Fruit fly (Drosophila melanogaster) whole organism, embryonic: Measurements from ENCODE around the gene CG11898.
A peak's percentile ranks its signal among the peaks of the same experiment; 100 is the strongest.

Experiments
- Aef1 ChIP-seq: fragments of 200-800 bp; sonication (Bioruptor generic); IDR thresholded peaks from 3 replicates; pipeline ENCODE4 v1.3.6; 2022; ENCODE audit warnings: missing biosample characterization, missing genetic modification characterization
- Antp ChIP-seq: fragments of 200-800 bp; sonication (Bioruptor generic); optimal IDR thresholded peaks from 3 replicates; lab custom pipeline; 2016; ENCODE audit warnings: missing biosample characterization, missing genetic modification characterization
- Awh ChIP-seq: fragments of 200-800 bp; sonication (Bioruptor generic); IDR thresholded peaks from 2 replicates; pipeline ENCODE4, ENCODE4 v1.3.6; 2022; ENCODE audit warnings: missing biosample characterization, missing genetic modification characterization
- CG10267 ChIP-seq: fragments of 200-800 bp; sonication (Bioruptor generic); optimal IDR thresholded peaks from 2 replicates; lab custom pipeline; 2018; ENCODE audit warnings: missing biosample characterization, mild to moderate bottlenecking, missing genetic modification characterization, moderate library complexity
- CG10366 ChIP-seq: fragments of 200-800 bp; sonication (Bioruptor generic); IDR thresholded peaks from 2 replicates; pipeline ENCODE4 v1.3.6; 2022; ENCODE audit warnings: missing biosample characterization, missing genetic modification characterization
- CG10543 ChIP-seq: fragments of 200-800 bp; sonication (Bioruptor generic); optimal IDR thresholded peaks from 3 replicates; lab custom pipeline; 2017; ENCODE audit warnings: missing biosample characterization, mild to moderate bottlenecking, missing genetic modification characterization, moderate library complexity
- CG10565 ChIP-seq: fragments of 200-800 bp; sonication (Bioruptor generic); optimal IDR thresholded peaks from 3 replicates; lab custom pipeline; 2016; ENCODE audit warnings: missing biosample characterization, mild to moderate bottlenecking, missing genetic modification characterization
- CG10654 ChIP-seq: fragments of 200-800 bp; sonication (Bioruptor generic); optimal IDR thresholded peaks from 2 replicates; lab custom pipeline; 2016; ENCODE audit warnings: missing biosample characterization, missing genetic modification characterization
- CG12155 ChIP-seq: fragments of 200-800 bp; sonication (Bioruptor generic); optimal IDR thresholded peaks from 3 replicates; lab custom pipeline; 2016; ENCODE audit warnings: missing biosample characterization, missing genetic modification characterization
- CG12299 ChIP-seq: fragments of 200-800 bp; sonication (Bioruptor generic); optimal IDR thresholded peaks from 2 replicates; lab custom pipeline; 2018; ENCODE audit warnings: missing biosample characterization, mild to moderate bottlenecking, missing genetic modification characterization
- CG1233 ChIP-seq: fragments of 200-800 bp; sonication (Bioruptor generic); optimal IDR thresholded peaks from 4 replicates; lab custom pipeline; 2018; ENCODE audit warnings: missing biosample characterization, mild to moderate bottlenecking, missing genetic modification characterization
- CG13894 ChIP-seq: fragments of 200-800 bp; sonication (Bioruptor generic); optimal IDR thresholded peaks from 3 replicates; lab custom pipeline; 2018; ENCODE audit warnings: missing biosample characterization, mild to moderate bottlenecking, missing genetic modification characterization, moderate library complexity
- CG1602 ChIP-seq: fragments of 200-800 bp; sonication (Bioruptor generic); optimal IDR thresholded peaks from 3 replicates; lab custom pipeline; 2016; ENCODE audit warnings: missing biosample characterization, missing genetic modification characterization
- CG17361 ChIP-seq: fragments of 200-800 bp; sonication (Bioruptor generic); IDR thresholded peaks from 3 replicates; pipeline ENCODE4 v1.3.6; 2022; ENCODE audit warnings: missing biosample characterization, missing genetic modification characterization
- CG17612 ChIP-seq: fragments of 200-800 bp; sonication (Bioruptor generic); IDR thresholded peaks from 2 replicates; pipeline ENCODE4 v1.3.6; 2022; ENCODE audit warnings: missing biosample characterization, missing genetic modification characterization
- CG2889 ChIP-seq: fragments of 200-800 bp; sonication (Bioruptor generic); IDR thresholded peaks from 3 replicates; pipeline ENCODE4 v1.3.6; 2022; ENCODE audit warnings: missing biosample characterization, missing genetic modification characterization
- CG31224 ChIP-seq: fragments of 200-800 bp; sonication (Bioruptor generic); IDR thresholded peaks from 2 replicates; pipeline ENCODE4 v1.3.6; 2022; ENCODE audit warnings: missing biosample characterization, missing genetic modification characterization
- CG31441 ChIP-seq: fragments of 200-800 bp; sonication (Bioruptor generic); IDR thresholded peaks from 2 replicates; pipeline ENCODE4 v1.3.6; 2022; ENCODE audit warnings: missing biosample characterization, missing genetic modification characterization
- CG6689 ChIP-seq: fragments of 200-800 bp; sonication (Bioruptor generic); IDR thresholded peaks from 2 replicates; pipeline ENCODE4 v1.3.6; 2022; ENCODE audit warnings: missing biosample characterization, missing genetic modification characterization
- CG7745 ChIP-seq: fragments of 200-800 bp; sonication (Bioruptor generic); optimal IDR thresholded peaks from 2 replicates; lab custom pipeline; 2018; ENCODE audit warnings: missing biosample characterization, mild to moderate bottlenecking, missing genetic modification characterization, moderate library complexity
- CG7786 ChIP-seq: fragments of 200-800 bp; sonication (Bioruptor generic); optimal IDR thresholded peaks from 2 replicates; lab custom pipeline; 2016; ENCODE audit warnings: missing biosample characterization, missing genetic modification characterization
- CG7839 ChIP-seq: fragments of 200-800 bp; sonication (Bioruptor generic); optimal IDR thresholded peaks from 3 replicates; lab custom pipeline; 2018; ENCODE audit warnings: missing biosample characterization, mild to moderate bottlenecking, missing genetic modification characterization, moderate library complexity
- CG7928 ChIP-seq: fragments of 200-800 bp; sonication (Bioruptor generic); optimal IDR thresholded peaks from 2 replicates; lab custom pipeline; 2017; ENCODE audit warnings: missing biosample characterization, mild to moderate bottlenecking, missing genetic modification characterization
- CG8089 ChIP-seq: fragments of 200-800 bp; sonication (Bioruptor generic); optimal IDR thresholded peaks from 3 replicates; lab custom pipeline; 2016; ENCODE audit warnings: missing biosample characterization, missing genetic modification characterization
- CG9609 ChIP-seq: fragments of 200-800 bp; sonication (Bioruptor generic); optimal IDR thresholded peaks from 3 replicates; lab custom pipeline; 2016; ENCODE audit warnings: missing biosample characterization, missing genetic modification characterization
- CoRest ChIP-seq: fragments of 200-800 bp; sonication (Bioruptor generic); optimal IDR thresholded peaks from 3 replicates; lab custom pipeline; 2018; ENCODE audit warnings: missing biosample characterization, mild to moderate bottlenecking, missing genetic modification characterization, moderate library complexity
- Deaf1 ChIP-seq: fragments of 200-800 bp; optimal IDR thresholded peaks from 3 replicates; lab custom pipeline; 2019; ENCODE audit warnings: missing biosample characterization, mild to moderate bottlenecking, missing genetic modification characterization, moderate library complexity
- Dp ChIP-seq: fragments of 200-800 bp; sonication (Bioruptor generic); optimal IDR thresholded peaks from 2 replicates; lab custom pipeline; 2018; ENCODE audit warnings: missing biosample characterization, mild to moderate bottlenecking, missing genetic modification characterization, moderate library complexity
- Eip74EF ChIP-seq, 2 experiments: fragments of 200-800 bp in 1 of 2; fragments of >200 bp in 1 of 2; sonication (Bioruptor generic) in 1 of 2; optimal IDR thresholded peaks; 2 replicates each; lab custom pipeline; 2017 to 2019; ENCODE audit warnings: missing biosample characterization in 2 of 2, missing genetic modification characterization in 2 of 2, mild to moderate bottlenecking in 1 of 2, moderate library complexity in 1 of 2
- Ets97D ChIP-seq: fragments of 200-800 bp; sonication (Bioruptor generic); optimal IDR thresholded peaks from 3 replicates; lab custom pipeline; 2016; ENCODE audit warnings: missing biosample characterization, missing genetic modification characterization
- Fer1 ChIP-seq: fragments of 200-800 bp; sonication (Bioruptor generic); optimal IDR thresholded peaks from 2 replicates; lab custom pipeline; 2017; ENCODE audit warnings: missing biosample characterization, mild to moderate bottlenecking, missing genetic modification characterization
- HHEX ChIP-seq: fragments of 200-800 bp; sonication (Bioruptor generic); optimal IDR thresholded peaks from 3 replicates; lab custom pipeline; 2017; ENCODE audit warnings: missing biosample characterization, mild to moderate bottlenecking, missing genetic modification characterization, missing genetic modification reagents
- Hr3 ChIP-seq: fragments of 200-800 bp; sonication (Bioruptor generic); optimal IDR thresholded peaks from 3 replicates; lab custom pipeline; 2016; ENCODE audit warnings: missing biosample characterization, missing genetic modification characterization
- Lim3 ChIP-seq: fragments of 200-800 bp; sonication (Bioruptor generic); IDR thresholded peaks from 2 replicates; pipeline ENCODE4 v1.3.6; 2022; ENCODE audit warnings: missing biosample characterization, missing genetic modification characterization
- Nf-YC ChIP-seq: fragments of 200-800 bp; optimal IDR thresholded peaks from 3 replicates; lab custom pipeline; 2019; ENCODE audit warnings: missing biosample characterization, mild to moderate bottlenecking, missing genetic modification characterization, moderate library complexity
- Rfx ChIP-seq: fragments of 200-800 bp; sonication (Bioruptor generic); IDR thresholded peaks from 2 replicates; pipeline ENCODE4 v1.3.6; 2022; ENCODE audit warnings: missing biosample characterization, missing genetic modification characterization
- ap ChIP-seq: fragments of 200-800 bp; sonication (Bioruptor generic); IDR thresholded peaks from 2 replicates; pipeline ENCODE4 v1.3.6; 2022; ENCODE audit warnings: missing biosample characterization, missing genetic modification characterization
- ase ChIP-seq: fragments of 200-800 bp; sonication (Bioruptor generic); IDR thresholded peaks from 3 replicates; pipeline ENCODE4 v1.3.6; 2022; ENCODE audit warnings: missing biosample characterization, missing genetic modification characterization
- bowl ChIP-seq: fragments of 200-800 bp; sonication (Bioruptor generic); IDR thresholded peaks from 2 replicates; pipeline ENCODE4 v1.3.6; 2022; ENCODE audit warnings: missing biosample characterization, missing genetic modification characterization
- chinmo ChIP-seq: fragments of 200-800 bp; sonication (Bioruptor generic); IDR thresholded peaks from 4 replicates; pipeline ENCODE4 v1.3.6; 2022; ENCODE audit warnings: missing biosample characterization, missing genetic modification characterization; ENCODE audit not compliant: partially characterized antibody
- ci ChIP-seq: fragments of 200-800 bp; sonication (Bioruptor generic); IDR thresholded peaks from 3 replicates; pipeline ENCODE4 v1.3.6; 2022; ENCODE audit warnings: missing biosample characterization, missing genetic modification characterization
- croc ChIP-seq: fragments of 200-800 bp; sonication (Bioruptor generic); conservative IDR thresholded peaks from 3 replicates; pipeline ENCODE4 v1.3.6; 2022; ENCODE audit warnings: missing biosample characterization, missing genetic modification characterization
- crol ChIP-seq: fragments of 200-800 bp; sonication (Bioruptor generic); IDR thresholded peaks from 2 replicates; pipeline ENCODE4 v1.3.6; 2022; ENCODE audit warnings: missing biosample characterization, missing genetic modification characterization
- dan ChIP-seq: fragments of 200-800 bp; sonication (Bioruptor generic); IDR thresholded peaks from 2 replicates; pipeline ENCODE4 v1.3.6; 2022; ENCODE audit warnings: missing biosample characterization, missing genetic modification characterization
- dm ChIP-seq: fragments of 200-800 bp; sonication (Bioruptor generic); optimal IDR thresholded peaks from 3 replicates; lab custom pipeline; 2016; ENCODE audit warnings: missing biosample characterization, missing genetic modification characterization
- kay ChIP-seq: fragments of 200-800 bp; sonication (Bioruptor generic); optimal IDR thresholded peaks from 2 replicates; lab custom pipeline; 2016; ENCODE audit warnings: missing biosample characterization, missing genetic modification characterization
- pros ChIP-seq: fragments of 200-800 bp; sonication (Bioruptor generic); optimal IDR thresholded peaks from 3 replicates; lab custom pipeline; 2019; ENCODE audit warnings: missing biosample characterization, mild to moderate bottlenecking, missing genetic modification characterization, moderate library complexity
- psq ChIP-seq: fragments of 200-800 bp; sonication (Bioruptor generic); optimal IDR thresholded peaks from 2 replicates; lab custom pipeline; 2017; ENCODE audit warnings: missing biosample characterization, missing genetic modification characterization
- pzg ChIP-seq: fragments of 200-800 bp; sonication (Bioruptor generic); optimal IDR thresholded peaks from 3 replicates; lab custom pipeline; 2018; ENCODE audit warnings: missing biosample characterization, mild to moderate bottlenecking, missing genetic modification characterization, moderate library complexity
- schlank ChIP-seq: fragments of 200-800 bp; sonication (Bioruptor generic); optimal IDR thresholded peaks from 2 replicates; lab custom pipeline; 2018; ENCODE audit warnings: missing biosample characterization, mild to moderate bottlenecking, missing genetic modification characterization
- shn ChIP-seq: fragments of 200-800 bp; sonication (Bioruptor generic); optimal IDR thresholded peaks from 3 replicates; lab custom pipeline; 2016; ENCODE audit warnings: missing biosample characterization, missing genetic modification characterization
- sima ChIP-seq: fragments of 200-800 bp; sonication (Bioruptor generic); optimal IDR thresholded peaks from 2 replicates; lab custom pipeline; 2016; ENCODE audit warnings: missing biosample characterization, missing genetic modification characterization

The CG11898 gene

DNA sequence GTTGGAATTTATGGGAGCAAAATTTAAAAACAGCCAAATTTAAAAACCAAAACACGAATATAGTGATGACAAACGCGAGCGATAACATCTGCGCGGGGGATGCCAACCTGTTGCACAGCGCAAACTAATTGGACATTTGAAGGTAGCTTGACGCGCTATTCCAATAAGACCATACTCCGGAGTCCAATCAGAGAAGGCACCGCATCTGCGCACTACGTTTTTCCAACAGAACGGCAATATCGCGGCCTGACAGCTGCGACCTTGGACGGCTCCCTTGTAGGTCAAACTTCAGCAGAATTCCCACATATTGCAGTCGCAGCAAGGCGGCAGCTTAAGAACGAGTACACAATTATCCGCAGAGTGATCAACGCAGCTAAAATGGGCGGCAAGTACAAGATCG is 17.4 kb upstream of the CG11898 start, which contains the start of the genes CG11882 and Pglym78 (continued):
- TF ChIP-seq CG10267 (tag; lab: Kevin White, UChicago), result peak; percentile 36
- TF ChIP-seq CG9609 (GFP tag; lab: Kevin White, UChicago), result peak; percentile 55
- TF ChIP-seq chinmo (GFP tag; lab: Robert Waterston, UW), result peak; percentile 93
- TF ChIP-seq Awh (GFP tag; lab: Robert Waterston, UW), result no peak
- no peak for TF ChIP-seq sima (GFP tag; lab: Kevin White, UChicago)
- peak; percentile 96 for TF ChIP-seq Ets97D
- TF ChIP-seq CG17612 (GFP tag; lab: Robert Waterston, UW), result no peak
- peak; percentile 83 for TF ChIP-seq ci (GFP tag; lab: Robert Waterston, UW)
- peak; percentile 42 for TF ChIP-seq CG10543 (GFP tag; lab: Kevin White, UChicago)
- no peak for TF ChIP-seq ap (GFP tag; lab: Robert Waterston, UW)
- peak; percentile 17 for TF ChIP-seq CG7928 (GFP tag; lab: Kevin White, UChicago)
- TF ChIP-seq schlank (tag; lab: Kevin White, UChicago), result no peak
- TF ChIP-seq HHEX (GFP tag; lab: Kevin White, UChicago), result no peak
- no peak for TF ChIP-seq CG7839 (tag; lab: Kevin White, UChicago)
- peak; percentile 20 for TF ChIP-seq kay (GFP tag; lab: Kevin White, UChicago)
- TF ChIP-seq Nf-YC, result peak; percentile 37
- TF ChIP-seq pros (GFP tag; lab: Kevin White, UChicago), result peak; percentile 3
- TF ChIP-seq CG31441 (GFP tag; lab: Robert Waterston, UW), result no peak
- peak; percentile 22; the same call in 1 of the 2 replicates for TF ChIP-seq CG6689 (GFP tag; lab: Robert Waterston, UW)
- no peak for TF ChIP-seq Deaf1
- peak; percentile 81 for TF ChIP-seq Hr3
- TF ChIP-seq CG10565 (GFP tag; lab: Kevin White, UChicago), result no peak
- no peak for TF ChIP-seq CG7745 (tag; lab: Kevin White, UChicago)
- peak; percentile 57 for TF ChIP-seq CG12155
- no peak for TF ChIP-seq dan (GFP tag; lab: Robert Waterston, UW)
- no peak for TF ChIP-seq CG2889 (GFP tag; lab: Robert Waterston, UW)
- no peak for TF ChIP-seq Eip74EF (GFP tag; optimal IDR thresholded peaks at IDR 0.05; lab: Kevin White, UChicago)
- peak; percentile 98 for TF ChIP-seq pzg (GFP tag; lab: Kevin White, UChicago)
- TF ChIP-seq Aef1 (GFP tag; lab: Robert Waterston, UW), result peak; percentile 21; the same call in 1 of the 3 replicates
- TF ChIP-seq CoRest (tag; lab: Kevin White, UChicago), result peak; percentile 55
- TF ChIP-seq Lim3 (GFP tag; lab: Robert Waterston, UW), result no peak
- peak; percentile 52; the same call in 1 of the 2 replicates for TF ChIP-seq crol (GFP tag; lab: Robert Waterston, UW)
- peak; percentile 51 for TF ChIP-seq dm (GFP tag; lab: Kevin White, UChicago)
- TF ChIP-seq CG10366 (GFP tag; lab: Robert Waterston, UW), result no peak
- TF ChIP-seq CG10654 (GFP tag; lab: Kevin White, UChicago), result peak; percentile 2
- TF ChIP-seq CG12299, result no peak
- TF ChIP-seq Antp, result peak; percentile 78
- TF ChIP-seq CG8089, result no peak
- no peak for TF ChIP-seq bowl
- no peak for TF ChIP-seq CG1233
- peak; percentile 74 for TF ChIP-seq CG13894
- TF ChIP-seq croc, result no peak
- TF ChIP-seq shn, result peak; percentile 16
- TF ChIP-seq ase, result peak; percentile 53; the same call in 1 of the 3 replicates
- no peak for TF ChIP-seq CG1602 (GFP tag; lab: Kevin White, UChicago)
- TF ChIP-seq CG31224 (GFP tag; lab: Robert Waterston, UW), result no peak
- TF ChIP-seq CG17361 (GFP tag; lab: Robert Waterston, UW), result no peak
- peak; percentile 76 for TF ChIP-seq Dp
- TF ChIP-seq psq (GFP tag; lab: Kevin White, UChicago), result no peak
- peak; percentile 75 for TF ChIP-seq Rfx
- peak; percentile 19 for TF ChIP-seq CG7786
- peak; percentile 52 for TF ChIP-seq Fer1 (GFP tag; lab: Kevin White, UChicago)
